Fruit fly (Drosophila melanogaster) whole organism, embryonic: ENCODE data around the gene CG17803.

Experiments used
- Atf3 ChIP-seq: fragments of 200-800 bp; sonication (Bioruptor generic); optimal IDR thresholded peaks from 3 replicates; lab custom pipeline; 2016; ENCODE audit warnings: missing biosample characterization, missing genetic modification characterization
- Blimp-1 ChIP-seq: fragments of 200-800 bp; sonication (Bioruptor generic); optimal IDR thresholded peaks from 3 replicates; lab custom pipeline; 2018; ENCODE audit warnings: missing biosample characterization, missing genetic modification characterization, mild to moderate bottlenecking, moderate library complexity, missing genetic modification reagents
- CG10209 ChIP-seq: fragments of 200-800 bp; sonication (Bioruptor generic); optimal IDR thresholded peaks from 3 replicates; lab custom pipeline; 2017; ENCODE audit warnings: missing biosample characterization, mild to moderate bottlenecking, missing genetic modification characterization, missing genetic modification reagents
- CG10274 ChIP-seq: fragments of 200-800 bp; sonication (Bioruptor generic); optimal IDR thresholded peaks from 3 replicates; lab custom pipeline; 2017; ENCODE audit warnings: missing biosample characterization, mild to moderate bottlenecking, missing genetic modification characterization
- CG10543 ChIP-seq: fragments of 200-800 bp; sonication (Bioruptor generic); optimal IDR thresholded peaks from 3 replicates; lab custom pipeline; 2017; ENCODE audit warnings: missing biosample characterization, mild to moderate bottlenecking, missing genetic modification characterization, moderate library complexity
- CG11504 ChIP-seq: fragments of 200-800 bp; sonication (Bioruptor generic); optimal IDR thresholded peaks from 3 replicates; lab custom pipeline; 2019; ENCODE audit warnings: missing biosample characterization, mild to moderate bottlenecking, missing genetic modification characterization, moderate library complexity
- CG12219 ChIP-seq: fragments of 200-800 bp; sonication (Bioruptor generic); optimal IDR thresholded peaks from 3 replicates; lab custom pipeline; 2018; ENCODE audit warnings: missing biosample characterization, mild to moderate bottlenecking, missing genetic modification characterization
- CG1529 ChIP-seq: fragments of 200-800 bp; sonication (Bioruptor generic); optimal IDR thresholded peaks from 3 replicates; lab custom pipeline; 2018; ENCODE audit warnings: missing biosample characterization, missing genetic modification characterization
- CG18599 ChIP-seq: fragments of 200-800 bp; sonication (Bioruptor generic); optimal IDR thresholded peaks from 3 replicates; lab custom pipeline; 2017; ENCODE audit warnings: missing biosample characterization, missing genetic modification characterization, mild to moderate bottlenecking, moderate library complexity, missing genetic modification reagents
- CG2116 ChIP-seq: fragments of 200-800 bp; sonication (Bioruptor generic); optimal IDR thresholded peaks from 3 replicates; lab custom pipeline; 2018; ENCODE audit warnings: missing biosample characterization, mild to moderate bottlenecking, missing genetic modification characterization
- CG2202 ChIP-seq: fragments of 200-800 bp; sonication (Bioruptor generic); optimal IDR thresholded peaks from 2 replicates; lab custom pipeline; 2018; ENCODE audit warnings: missing biosample characterization, mild to moderate bottlenecking, missing genetic modification characterization
- CG32532 ChIP-seq: fragments of 200-800 bp; sonication (Bioruptor generic); IDR thresholded peaks from 2 replicates; pipeline ENCODE4 v1.3.6; 2022; ENCODE audit warnings: missing biosample characterization, missing genetic modification characterization
- CG3407 ChIP-seq: fragments of 200-800 bp; sonication (Bioruptor generic); optimal IDR thresholded peaks from 2 replicates; lab custom pipeline; 2018; ENCODE audit warnings: missing biosample characterization, mild to moderate bottlenecking, missing genetic modification characterization
- CG34422 ChIP-seq: fragments of 200-800 bp; sonication (Bioruptor generic); IDR thresholded peaks from 3 replicates; pipeline ENCODE4 v1.3.6; 2022; ENCODE audit warnings: missing biosample characterization, missing genetic modification characterization
- CG4282 ChIP-seq: fragments of 200-800 bp; sonication (Bioruptor generic); optimal IDR thresholded peaks from 2 replicates; lab custom pipeline; 2016; ENCODE audit warnings: missing biosample characterization, missing genetic modification characterization
- CG4424 ChIP-seq: fragments of 200-800 bp; sonication (Bioruptor generic); optimal IDR thresholded peaks from 3 replicates; lab custom pipeline; 2016; ENCODE audit warnings: missing biosample characterization, missing genetic modification characterization
- CG6654 ChIP-seq: fragments of 200-800 bp; sonication (Bioruptor generic); optimal IDR thresholded peaks from 2 replicates; lab custom pipeline; 2017; ENCODE audit warnings: missing biosample characterization, mild to moderate bottlenecking, missing genetic modification characterization
- CG6791 ChIP-seq: fragments of 200-800 bp; sonication (Bioruptor generic); IDR thresholded peaks from 3 replicates; pipeline ENCODE4 v1.3.6; 2022; ENCODE audit warnings: missing biosample characterization, missing genetic modification characterization; ENCODE audit not compliant: partially characterized antibody
- CG9817 ChIP-seq: fragments of 200-800 bp; sonication (Bioruptor generic); optimal IDR thresholded peaks from 2 replicates; lab custom pipeline; 2018; ENCODE audit warnings: missing biosample characterization, mild to moderate bottlenecking, missing genetic modification characterization, moderate library complexity
- CG9932 ChIP-seq: fragments of 200-800 bp; sonication (Bioruptor generic); IDR thresholded peaks from 2 replicates; pipeline ENCODE4 v1.3.6; 2022; ENCODE audit warnings: missing biosample characterization, missing genetic modification characterization
- Dfd ChIP-seq, 2 experiments: fragments of >200 bp; optimal IDR thresholded peaks; 2 replicates each; lab custom pipeline; 2017; ENCODE audit warnings: missing biosample characterization in 2 of 2, missing genetic modification characterization in 2 of 2
- HHEX ChIP-seq: fragments of 200-800 bp; sonication (Bioruptor generic); optimal IDR thresholded peaks from 3 replicates; lab custom pipeline; 2017; ENCODE audit warnings: missing biosample characterization, mild to moderate bottlenecking, missing genetic modification characterization, missing genetic modification reagents
- Max ChIP-seq: fragments of 200-800 bp; sonication (Bioruptor generic); optimal IDR thresholded peaks from 2 replicates; lab custom pipeline; 2016; ENCODE audit warnings: missing biosample characterization, mild to moderate bottlenecking, missing genetic modification characterization
- Med ChIP-seq: fragments of 200-800 bp; sonication (Bioruptor generic); peaks from one replicate; lab custom pipeline; 2016; ENCODE audit warnings: missing biosample characterization, missing genetic modification characterization, mild to moderate bottlenecking, inconsistent platforms, moderate library complexity
- Rfx ChIP-seq: fragments of 200-800 bp; sonication (Bioruptor generic); IDR thresholded peaks from 2 replicates; pipeline ENCODE4 v1.3.6; 2022; ENCODE audit warnings: missing biosample characterization, missing genetic modification characterization
- Rx ChIP-seq: fragments of 200-800 bp; sonication (Bioruptor generic); IDR thresholded peaks from 2 replicates; pipeline ENCODE4 v1.3.6; 2022; ENCODE audit warnings: missing biosample characterization, missing genetic modification characterization
- Usf ChIP-seq: fragments of 200-800 bp; sonication (Bioruptor generic); optimal IDR thresholded peaks from 2 replicates; lab custom pipeline; 2017; ENCODE audit warnings: missing genotype, missing biosample characterization, missing genetic modification characterization
- Xbp1 ChIP-seq: fragments of 200-800 bp; sonication (Bioruptor generic); optimal IDR thresholded peaks from 3 replicates; lab custom pipeline; 2016; ENCODE audit warnings: missing biosample characterization, mild to moderate bottlenecking, missing genetic modification characterization
- YL-1 ChIP-seq: fragments of 200-800 bp; sonication (Bioruptor generic); optimal IDR thresholded peaks from 3 replicates; lab custom pipeline; 2017; ENCODE audit warnings: missing biosample characterization, mild to moderate bottlenecking, missing genetic modification characterization
- chinmo ChIP-seq: fragments of 200-800 bp; sonication (Bioruptor generic); IDR thresholded peaks from 4 replicates; pipeline ENCODE4 v1.3.6; 2022; ENCODE audit warnings: missing biosample characterization, missing genetic modification characterization; ENCODE audit not compliant: partially characterized antibody
- ci ChIP-seq: fragments of 200-800 bp; sonication (Bioruptor generic); IDR thresholded peaks from 3 replicates; pipeline ENCODE4 v1.3.6; 2022; ENCODE audit warnings: missing biosample characterization, missing genetic modification characterization
- danr ChIP-seq: fragments of 200-800 bp; sonication (Bioruptor generic); IDR thresholded peaks from 2 replicates; pipeline ENCODE4 v1.3.6; 2022; ENCODE audit warnings: missing biosample characterization, missing genetic modification characterization
- esg ChIP-seq: fragments of 200-800 bp; sonication (Bioruptor generic); conservative IDR thresholded peaks from 2 replicates; pipeline ENCODE4 v1.3.6; 2022; ENCODE audit warnings: missing biosample characterization, missing genetic modification characterization
- eve ChIP-seq, 2 experiments: fragments of >200 bp; optimal IDR thresholded peaks; 2 replicates each; lab custom pipeline; 2017; ENCODE audit warnings: missing biosample characterization in 2 of 2, missing genetic modification characterization in 2 of 2
- fd102C ChIP-seq: fragments of 200-800 bp; sonication (Bioruptor generic); optimal IDR thresholded peaks from 2 replicates; lab custom pipeline; 2018; ENCODE audit warnings: missing biosample characterization, mild to moderate bottlenecking, missing genetic modification characterization, moderate library complexity
- gcm ChIP-seq: fragments of 200-800 bp; sonication (Bioruptor generic); optimal IDR thresholded peaks from 2 replicates; lab custom pipeline; 2019; ENCODE audit warnings: missing biosample characterization, mild to moderate bottlenecking, missing genetic modification characterization, moderate library complexity
- grau ChIP-seq: fragments of 200-800 bp; optimal IDR thresholded peaks from 3 replicates; lab custom pipeline; 2019; ENCODE audit warnings: missing biosample characterization, mild to moderate bottlenecking, missing genetic modification characterization, moderate library complexity
- jing ChIP-seq: fragments of 200-800 bp; sonication (Bioruptor generic); optimal IDR thresholded peaks from 2 replicates; lab custom pipeline; 2018; ENCODE audit warnings: missing biosample characterization, mild to moderate bottlenecking, missing genetic modification characterization
- klu ChIP-seq: fragments of 200-800 bp; sonication (Bioruptor generic); IDR thresholded peaks from 2 replicates; pipeline ENCODE4 v1.3.6; 2022; ENCODE audit warnings: missing biosample characterization, missing genetic modification characterization
- lmd ChIP-seq: fragments of 200-800 bp; sonication (Bioruptor generic); IDR thresholded peaks from 2 replicates; pipeline ENCODE4 v1.3.6; 2022; ENCODE audit warnings: missing biosample characterization, missing genetic modification characterization
- mam ChIP-seq: fragments of 200-800 bp; sonication (Bioruptor generic); optimal IDR thresholded peaks from 3 replicates; lab custom pipeline; 2016; ENCODE audit warnings: missing biosample characterization, missing genetic modification characterization
- onecut ChIP-seq: fragments of 200-800 bp; sonication (Bioruptor generic); IDR thresholded peaks from 2 replicates; pipeline ENCODE4 v1.3.6; 2022; ENCODE audit warnings: missing biosample characterization, missing genetic modification characterization
- pan ChIP-seq, 4 experiments: fragments of >200 bp in 3 of 4; fragments of 200-800 bp in 1 of 4; sonication (Bioruptor generic) in 1 of 4; optimal IDR thresholded peaks in 3 of 4; IDR thresholded peaks in 1 of 4; 2 replicates each; pipeline versions ENCODE4 v1.3.6 to Lab custom; 2017 to 2022; ENCODE audit warnings: missing biosample characterization in 2 of 4, missing genetic modification characterization in 2 of 4, mixed read lengths in 1 of 4
- pb ChIP-seq: fragments of 200-800 bp; sonication (Bioruptor generic); optimal IDR thresholded peaks from 3 replicates; lab custom pipeline; 2016; ENCODE audit warnings: missing biosample characterization, missing genetic modification characterization
- prd ChIP-seq, 3 experiments: fragments of >200 bp in 2 of 3; fragments of 200-800 bp in 1 of 3; sonication (Bioruptor generic) in 1 of 3; optimal IDR thresholded peaks in 2 of 3; IDR thresholded peaks in 1 of 3; 2 replicates in 2 of 3; 3 replicates in 1 of 3; pipeline versions ENCODE4 v1.3.6 to Lab custom; 2017 to 2022; ENCODE audit warnings: missing biosample characterization in 1 of 3, missing genetic modification characterization in 1 of 3
- sd ChIP-seq: fragments of 200-800 bp; sonication (Bioruptor generic); optimal IDR thresholded peaks from 3 replicates; lab custom pipeline; 2018; ENCODE audit warnings: missing biosample characterization, mild to moderate bottlenecking, missing genetic modification characterization, moderate library complexity
- slou ChIP-seq: fragments of 200-800 bp; sonication (Bioruptor generic); optimal IDR thresholded peaks from 3 replicates; lab custom pipeline; 2016; ENCODE audit warnings: missing biosample characterization, missing genetic modification characterization
- z ChIP-seq: fragments of 200-800 bp; sonication (Bioruptor generic); IDR thresholded peaks from 3 replicates; pipeline ENCODE4 v1.3.6; 2022; ENCODE audit warnings: missing biosample characterization, missing genetic modification characterization
- zfh1 ChIP-seq: fragments of 200-800 bp; sonication (Bioruptor generic); IDR thresholded peaks from 3 replicates; pipeline ENCODE4 v1.3.6; 2022; ENCODE audit warnings: missing biosample characterization, missing genetic modification characterization

The CG17803 gene

dm6 chr3R:17776952-17777407, 24.3 kb downstream of the CG17803 start (continued):
- TF ChIP-seq fd102C (no peak), CG11504 (tag; lab: Kevin White, UChicago) (peak; percentile 48), YL-1 (GFP tag; lab: Kevin White, UChicago) (peak; percentile 5), pb (GFP tag; lab: Kevin White, UChicago) (no peak), ci (GFP tag; lab: Robert Waterston, UW) (peak; percentile 54; the same call in 1 of the 3 replicates), esg (0 out of 2 replicates have a peak, but pooled peaks have one; percentile 12), CG9932 (GFP tag; lab: Robert Waterston, UW) (peak; percentile 61), eve (GFP tag; optimal IDR thresholded peaks at IDR 0.05; lab: Kevin White, UChicago) (no peak), CG9817 (tag; lab: Kevin White, UChicago) (peak; percentile 26), prd (optimal IDR thresholded peaks at IDR 0.05; lab: Kevin White, UChicago) (no peak), prd (GFP tag; IDR thresholded peaks at IDR 0.05; lab: Robert Waterston, UW) (peak; percentile 48; the same call in 2 of the 3 replicates), HHEX (peak; percentile 10), pan (optimal IDR thresholded peaks at IDR 0.05; lab: Kevin White, UChicago) (no peak), pan (GFP tag; optimal IDR thresholded peaks at IDR 0.05 in 1 of 2, IDR thresholded peaks at IDR 0.05 in 1 of 2) (peak in 1 of 2 experiments; percentile 63), CG3407 (GFP tag; lab: Kevin White, UChicago) (no peak), mam (GFP tag; lab: Kevin White, UChicago) (peak; percentile 36), onecut (GFP tag; lab: Robert Waterston, UW) (peak; percentile 41), Xbp1 (GFP tag; lab: Kevin White, UChicago) (peak; percentile 43), Rx (peak; percentile 45; the same call in 1 of the 2 replicates), CG2202 (tag; lab: Kevin White, UChicago) (no peak), CG10209 (GFP tag; lab: Kevin White, UChicago) (no peak), Rfx (GFP tag; lab: Robert Waterston, UW) (peak; percentile 41; the same call in 1 of the 2 replicates), slou (GFP tag; lab: Kevin White, UChicago) (no peak), grau (tag; lab: Kevin White, UChicago) (peak; percentile 21), Atf3 (no peak), chinmo (GFP tag; lab: Robert Waterston, UW) (peak; percentile 77; the same call in 2 of the 4 replicates), Med (GFP tag; lab: Kevin White, UChicago) (peak; percentile 84), lmd (GFP tag; lab: Robert Waterston, UW) (no peak), CG4424 (GFP tag; lab: Kevin White, UChicago) (peak; percentile 7)

DNA sequence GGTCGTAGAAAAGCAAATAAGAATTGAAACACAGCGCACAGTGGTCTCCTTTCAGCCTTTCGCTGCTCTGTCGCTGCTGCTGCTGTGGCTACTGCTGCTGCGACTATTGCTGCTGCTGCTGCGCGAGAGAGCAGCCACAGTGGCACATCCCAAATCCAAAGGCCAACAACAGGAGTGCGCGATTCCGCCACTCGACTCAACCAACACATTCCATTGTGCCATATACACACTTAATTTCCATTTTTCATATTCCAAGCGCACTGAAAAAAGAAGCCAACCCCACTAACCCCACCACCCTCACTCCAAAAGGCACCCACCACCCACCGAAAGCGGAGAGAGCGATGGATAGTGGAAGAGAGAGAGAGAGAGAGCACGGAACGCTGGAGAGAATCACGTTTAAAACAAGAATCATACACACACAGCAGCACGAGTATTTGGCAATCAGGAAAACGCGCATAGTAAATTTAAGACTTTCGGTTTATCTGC, 25.2 kb downstream of the CG17803 start:
- TF ChIP-seq Blimp-1 (no peak), CG32532 (GFP tag; lab: Robert Waterston, UW) (peak; percentile 47), z (GFP tag; lab: Robert Waterston, UW) (peak; percentile 69; the same call in 2 of the 3 replicates), zfh1 (GFP tag; lab: Robert Waterston, UW) (no peak), sd (tag; lab: Kevin White, UChicago) (peak; percentile 88), CG10274 (GFP tag; lab: Kevin White, UChicago) (no peak), Usf (GFP tag; lab: Kevin White, UChicago) (no peak), CG10543 (peak; percentile 5), Dfd (GFP tag; optimal IDR thresholded peaks at IDR 0.05; lab: Kevin White, UChicago) (no peak), gcm (no peak), CG18599 (GFP tag; lab: Kevin White, UChicago) (peak; percentile 13), Max (no peak), CG6654 (GFP tag; lab: Kevin White, UChicago) (no peak), CG34422 (GFP tag; lab: Robert Waterston, UW) (0 out of 3 replicates have a peak, but pooled peaks have one; percentile 12), jing (GFP tag; lab: Kevin White, UChicago) (no peak), CG12219 (GFP tag; lab: Kevin White, UChicago) (no peak), CG6791 (no peak), CG1529 (no peak), CG2116 (GFP tag; lab: Kevin White, UChicago) (no peak), CG4282 (GFP tag; lab: Kevin White, UChicago) (no peak), danr (no peak), klu (GFP tag; lab: Robert Waterston, UW) (no peak)
